Fruit fly (Drosophila melanogaster) whole organism, embryonic: ENCODE measurements around the gene dbf.
A peak's percentile ranks its signal among the peaks of the same experiment; 100 is the strongest.

ENCODE experiments used
- ATbp ChIP-seq: fragments of 200-800 bp; sonication (Bioruptor generic); optimal IDR thresholded peaks from 2 replicates; lab custom pipeline; 2017; ENCODE audit warnings: missing biosample characterization, mild to moderate bottlenecking, missing genetic modification characterization, missing genetic modification reagents
- B-H1 ChIP-seq: fragments of 200-800 bp; sonication (Bioruptor generic); IDR thresholded peaks from 3 replicates; pipeline ENCODE4 v1.3.6; 2022; ENCODE audit warnings: missing biosample characterization, missing genetic modification characterization
- B-H2 ChIP-seq: fragments of 200-800 bp; sonication (Bioruptor generic); optimal IDR thresholded peaks from 2 replicates; lab custom pipeline; 2018; ENCODE audit warnings: missing biosample characterization, mild to moderate bottlenecking, missing genetic modification characterization
- Bteb2 ChIP-seq: fragments of 200-800 bp; sonication (Bioruptor generic); optimal IDR thresholded peaks from 2 replicates; lab custom pipeline; 2016; ENCODE audit warnings: missing biosample characterization, missing genetic modification characterization
- CG10209 ChIP-seq: fragments of 200-800 bp; sonication (Bioruptor generic); optimal IDR thresholded peaks from 3 replicates; lab custom pipeline; 2017; ENCODE audit warnings: missing biosample characterization, mild to moderate bottlenecking, missing genetic modification characterization, missing genetic modification reagents
- CG10321 ChIP-seq: fragments of 200-800 bp; sonication (Bioruptor generic); IDR thresholded peaks from 2 replicates; pipeline ENCODE4 v1.3.6; 2022; ENCODE audit warnings: missing biosample characterization, missing genetic modification characterization
- CG10543 ChIP-seq: fragments of 200-800 bp; sonication (Bioruptor generic); optimal IDR thresholded peaks from 3 replicates; lab custom pipeline; 2017; ENCODE audit warnings: missing biosample characterization, mild to moderate bottlenecking, missing genetic modification characterization, moderate library complexity
- CG11696 ChIP-seq: fragments of 200-800 bp; sonication (Bioruptor generic); IDR thresholded peaks from 2 replicates; pipeline ENCODE4 v1.3.6; 2022; ENCODE audit warnings: missing biosample characterization, missing genetic modification characterization
- CG12071 ChIP-seq: fragments of 200-800 bp; sonication (Bioruptor generic); optimal IDR thresholded peaks from 3 replicates; lab custom pipeline; 2018; ENCODE audit warnings: missing biosample characterization, mild to moderate bottlenecking, missing genetic modification characterization
- CG13424 ChIP-seq: fragments of 200-800 bp; sonication (Bioruptor generic); optimal IDR thresholded peaks from 2 replicates; lab custom pipeline; 2019; ENCODE audit warnings: missing biosample characterization, mild to moderate bottlenecking, missing genetic modification characterization, moderate library complexity
- CG17829 ChIP-seq: fragments of 200-800 bp; optimal IDR thresholded peaks from 2 replicates; lab custom pipeline; 2019; ENCODE audit warnings: missing biosample characterization, mild to moderate bottlenecking, missing genetic modification characterization, moderate library complexity
- CG17912 ChIP-seq: fragments of 200-800 bp; sonication (Bioruptor generic); optimal IDR thresholded peaks from 2 replicates; lab custom pipeline; 2018; ENCODE audit warnings: missing biosample characterization, mild to moderate bottlenecking, missing genetic modification characterization
- CG18011 ChIP-seq: fragments of 200-800 bp; sonication (Bioruptor generic); optimal IDR thresholded peaks from 2 replicates; lab custom pipeline; 2017; ENCODE audit warnings: missing biosample characterization, missing genetic modification characterization, mild to moderate bottlenecking, moderate library complexity, missing genotype
- CG18599 ChIP-seq: fragments of 200-800 bp; sonication (Bioruptor generic); optimal IDR thresholded peaks from 3 replicates; lab custom pipeline; 2017; ENCODE audit warnings: missing biosample characterization, missing genetic modification characterization, mild to moderate bottlenecking, moderate library complexity, missing genetic modification reagents
- CG2116 ChIP-seq: fragments of 200-800 bp; sonication (Bioruptor generic); optimal IDR thresholded peaks from 3 replicates; lab custom pipeline; 2018; ENCODE audit warnings: missing biosample characterization, mild to moderate bottlenecking, missing genetic modification characterization
- CG4730 ChIP-seq: fragments of 200-800 bp; sonication (Bioruptor generic); IDR thresholded peaks from 2 replicates; pipeline ENCODE4 v1.3.6; 2022; ENCODE audit warnings: missing biosample characterization, missing genetic modification characterization
- CG6813 ChIP-seq: fragments of 200-800 bp; sonication (Bioruptor generic); optimal IDR thresholded peaks from 2 replicates; lab custom pipeline; 2017; ENCODE audit warnings: missing biosample characterization, missing genetic modification characterization, mild to moderate bottlenecking, moderate library complexity, missing genetic modification reagents
- CG8478 ChIP-seq: fragments of >200 bp; optimal IDR thresholded peaks from 2 replicates; lab custom pipeline; 2018
- Dip3 ChIP-seq: fragments of 200-800 bp; sonication (Bioruptor generic); optimal IDR thresholded peaks from 3 replicates; lab custom pipeline; 2016; ENCODE audit warnings: missing biosample characterization, missing genetic modification characterization
- H15 ChIP-seq: fragments of 200-800 bp; sonication (Bioruptor generic); IDR thresholded peaks from 3 replicates; pipeline ENCODE4 v1.3.6; 2022; ENCODE audit warnings: missing biosample characterization, missing genetic modification characterization
- HmgZ ChIP-seq: fragments of 200-800 bp; sonication (Bioruptor generic); optimal IDR thresholded peaks from 2 replicates; lab custom pipeline; 2018; ENCODE audit warnings: missing biosample characterization, mild to moderate bottlenecking, missing genetic modification characterization
- Hr3 ChIP-seq: fragments of 200-800 bp; sonication (Bioruptor generic); optimal IDR thresholded peaks from 3 replicates; lab custom pipeline; 2016; ENCODE audit warnings: missing biosample characterization, missing genetic modification characterization
- Hsf ChIP-seq: fragments of 200-800 bp; sonication (Bioruptor generic); optimal IDR thresholded peaks from 3 replicates; lab custom pipeline; 2016; ENCODE audit warnings: missing biosample characterization, missing genetic modification characterization
- Med ChIP-seq: fragments of 200-800 bp; sonication (Bioruptor generic); peaks from one replicate; lab custom pipeline; 2016; ENCODE audit warnings: missing biosample characterization, missing genetic modification characterization, mild to moderate bottlenecking, inconsistent platforms, moderate library complexity
- Scr ChIP-seq: fragments of 200-800 bp; sonication (Bioruptor generic); IDR thresholded peaks from 2 replicates; pipeline ENCODE4 v1.3.6; 2022; ENCODE audit warnings: missing biosample characterization, missing genetic modification characterization; ENCODE audit not compliant: partially characterized antibody
- bab2 ChIP-seq: fragments of 200-800 bp; sonication (Bioruptor generic); optimal IDR thresholded peaks from 2 replicates; lab custom pipeline; 2016; ENCODE audit warnings: missing biosample characterization, missing genetic modification characterization
- ci ChIP-seq: fragments of 200-800 bp; sonication (Bioruptor generic); IDR thresholded peaks from 3 replicates; pipeline ENCODE4 v1.3.6; 2022; ENCODE audit warnings: missing biosample characterization, missing genetic modification characterization
- dimm ChIP-seq: fragments of 200-800 bp; sonication (Bioruptor generic); IDR thresholded peaks from 2 replicates; pipeline ENCODE4 v1.3.6; 2022; ENCODE audit warnings: missing biosample characterization, missing genetic modification characterization
- dmrt99B ChIP-seq: fragments of 200-800 bp; sonication (Bioruptor generic); optimal IDR thresholded peaks from 2 replicates; lab custom pipeline; 2018; ENCODE audit warnings: missing biosample characterization, mild to moderate bottlenecking, missing genetic modification characterization, moderate library complexity
- fd96Cb ChIP-seq: fragments of 200-800 bp; sonication (Bioruptor generic); optimal IDR thresholded peaks from 2 replicates; lab custom pipeline; 2018; ENCODE audit warnings: missing biosample characterization, mild to moderate bottlenecking, missing genetic modification characterization, moderate library complexity
- gcm2 ChIP-seq: fragments of 200-800 bp; sonication (Bioruptor generic); optimal IDR thresholded peaks from 2 replicates; lab custom pipeline; 2016; ENCODE audit warnings: missing biosample characterization, missing genetic modification characterization
- gem ChIP-seq: fragments of 200-800 bp; sonication (Bioruptor generic); optimal IDR thresholded peaks from 2 replicates; lab custom pipeline; 2019; ENCODE audit warnings: missing biosample characterization, mild to moderate bottlenecking, missing genetic modification characterization, moderate library complexity
- gsb ChIP-seq: fragments of 200-800 bp; sonication (Bioruptor generic); IDR thresholded peaks from 2 replicates; pipeline ENCODE4 v1.3.6; 2022; ENCODE audit warnings: missing biosample characterization, missing genetic modification characterization
- hb ChIP-seq: fragments of 200-800 bp; sonication (Bioruptor generic); IDR thresholded peaks from 3 replicates; pipeline ENCODE4 v1.3.6; 2022; ENCODE audit warnings: missing biosample characterization, missing genetic modification characterization; ENCODE audit not compliant: partially characterized antibody
- maf-S ChIP-seq: fragments of 200-800 bp; sonication (Bioruptor generic); optimal IDR thresholded peaks from 2 replicates; lab custom pipeline; 2016; ENCODE audit warnings: missing biosample characterization, missing genetic modification characterization
- org-1 ChIP-seq: fragments of 200-800 bp; sonication (Bioruptor generic); optimal IDR thresholded peaks from 2 replicates; lab custom pipeline; 2017; ENCODE audit warnings: missing biosample characterization, missing genetic modification characterization
- pum ChIP-seq: fragments of 200-800 bp; sonication (Bioruptor generic); optimal IDR thresholded peaks from 2 replicates; lab custom pipeline; 2016; ENCODE audit warnings: missing biosample characterization, missing genetic modification characterization
- salm ChIP-seq: fragments of 200-800 bp; sonication (Bioruptor generic); optimal IDR thresholded peaks from 2 replicates; lab custom pipeline; 2018; ENCODE audit warnings: missing biosample characterization, mild to moderate bottlenecking, missing genetic modification characterization
- sim ChIP-seq: fragments of 200-800 bp; sonication (Bioruptor generic); IDR thresholded peaks from 2 replicates; pipeline ENCODE4 v1.3.6; 2022; ENCODE audit warnings: missing biosample characterization, missing genetic modification characterization
- sob ChIP-seq: fragments of 200-800 bp; sonication (Bioruptor generic); IDR thresholded peaks from 2 replicates; pipeline ENCODE4 v1.3.6; 2022; ENCODE audit warnings: missing biosample characterization, missing genetic modification characterization
- stc ChIP-seq: fragments of 200-800 bp; sonication (Bioruptor generic); IDR thresholded peaks from 2 replicates; pipeline ENCODE4 v1.3.6; 2022; ENCODE audit warnings: missing biosample characterization, missing genetic modification characterization
- tio ChIP-seq: fragments of 200-800 bp; sonication (Bioruptor generic); optimal IDR thresholded peaks from 2 replicates; lab custom pipeline; 2017; ENCODE audit warnings: missing biosample characterization, missing genetic modification characterization, inconsistent platforms
- usp ChIP-seq: fragments of >200 bp; optimal IDR thresholded peaks from 2 replicates; lab custom pipeline; 2017; ENCODE audit warnings: missing biosample characterization, missing genetic modification characterization
- zen2 ChIP-seq: fragments of 200-800 bp; sonication (Bioruptor generic); IDR thresholded peaks from 3 replicates; pipeline ENCODE4 v1.3.6; 2022; ENCODE audit warnings: missing biosample characterization, missing genetic modification characterization; ENCODE audit not compliant: partially characterized antibody
- zfh2 ChIP-seq: fragments of 200-800 bp; sonication (Bioruptor generic); optimal IDR thresholded peaks from 2 replicates; lab custom pipeline; 2016; ENCODE audit warnings: missing biosample characterization, missing genetic modification characterization

The dbf gene

DNA sequence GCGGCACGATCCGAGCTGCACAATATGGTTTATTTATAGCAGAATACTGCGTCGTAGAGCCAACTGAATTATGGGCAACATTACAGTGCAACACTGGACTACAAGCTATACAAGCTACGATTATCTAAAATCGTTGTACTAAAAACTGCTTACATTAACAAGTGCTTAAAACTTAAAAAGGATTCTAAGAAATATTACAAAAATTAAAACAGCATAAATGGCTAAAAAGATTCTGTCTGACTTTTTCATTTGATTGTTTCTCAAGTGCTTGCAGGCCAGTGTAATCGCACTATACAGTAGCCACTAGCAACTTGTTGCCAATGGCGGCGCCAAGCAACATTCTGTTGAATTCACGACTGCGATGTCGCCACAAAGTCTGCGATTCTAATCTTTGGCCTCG lies 34.6 kb upstream of the dbf start (continued):
- TF ChIP-seq sob (GFP tag; lab: Robert Waterston, UW) (peak; percentile 50; the same call in 1 of the 2 replicates), CG4730 (peak; percentile 77), CG11696 (GFP tag; lab: Robert Waterston, UW) (0 out of 2 replicates have a peak, but pooled peaks have one; percentile 24), hb (GFP tag; lab: Robert Waterston, UW) (no peak), CG17829 (tag; lab: Kevin White, UChicago) (peak; percentile 71), org-1 (peak; percentile 64), CG10209 (GFP tag; lab: Kevin White, UChicago) (peak; percentile 68), CG8478 (lab: Kevin White, UChicago) (no peak), zen2 (GFP tag; lab: Robert Waterston, UW) (no peak), Scr (GFP tag; lab: Robert Waterston, UW) (no peak), CG18011 (no peak), CG10321 (peak; percentile 12; the same call in 1 of the 2 replicates), CG6813 (GFP tag; lab: Kevin White, UChicago) (peak; percentile 63), Bteb2 (peak; percentile 41), CG18599 (GFP tag; lab: Kevin White, UChicago) (peak; percentile 68), ATbp (peak; percentile 76), gsb (GFP tag; lab: Robert Waterston, UW) (peak; percentile 65), fd96Cb (tag; lab: Kevin White, UChicago) (peak; percentile 81), gcm2 (GFP tag; lab: Kevin White, UChicago) (no peak), B-H2 (GFP tag; lab: Kevin White, UChicago) (no peak), dimm (GFP tag; lab: Robert Waterston, UW) (0 out of 2 replicates have a peak, but pooled peaks have one; percentile 25), CG10543 (GFP tag; lab: Kevin White, UChicago) (no peak), CG17912 (GFP tag; lab: Kevin White, UChicago) (no peak), salm (tag; lab: Kevin White, UChicago) (peak; percentile 23), H15 (GFP tag; lab: Robert Waterston, UW) (peak; percentile 86), Med (GFP tag; lab: Kevin White, UChicago) (peak; percentile 94), ci (GFP tag; lab: Robert Waterston, UW) (peak; percentile 92), maf-S (peak; percentile 46), stc (peak; percentile 89), bab2 (GFP tag; lab: Kevin White, UChicago) (peak; percentile 60), usp (GFP tag; lab: Kevin White, UChicago) (no peak), Hr3 (peak; percentile 44), zfh2 (GFP tag; lab: Kevin White, UChicago) (no peak), tio (GFP tag; lab: Kevin White, UChicago) (peak; percentile 44), CG13424 (tag; lab: Kevin White, UChicago) (peak; percentile 68), Hsf (GFP tag; lab: Kevin White, UChicago) (peak; percentile 75), HmgZ (tag; lab: Kevin White, UChicago) (peak; percentile 13), CG2116 (GFP tag; lab: Kevin White, UChicago) (peak; percentile 38), B-H1 (GFP tag; lab: Robert Waterston, UW) (peak; percentile 61), Dip3 (peak; percentile 19), dmrt99B (tag; lab: Kevin White, UChicago) (peak; percentile 82), pum (peak; percentile 52), CG12071 (GFP tag; lab: Kevin White, UChicago) (peak; percentile 47), gem (tag; lab: Kevin White, UChicago) (peak; percentile 86), sim (GFP tag; lab: Robert Waterston, UW) (peak; percentile 58; the same call in 1 of the 2 replicates)
